Worm (Caenorhabditis elegans) whole organism, L3 larva: ENCODE results near the gene vps-41.

Experiments used
- R02D3.7 ChIP-seq: fragments of 150-350 bp; optimal IDR thresholded peaks from 2 replicates; lab custom pipeline; 2014; ENCODE audit warnings: missing biosample characterization, missing genetic modification characterization
- ZK546.5 ChIP-seq: sonication (generic microtip); optimal IDR thresholded peaks from 2 replicates; lab custom pipeline; 2017; ENCODE audit warnings: missing biosample characterization, missing genetic modification characterization
- aly-2 ChIP-seq: fragments of 150-350 bp; optimal IDR thresholded peaks from 2 replicates; lab custom pipeline; 2014; ENCODE audit warnings: missing biosample characterization, missing genetic modification characterization
- ama-1 ChIP-seq: fragments of 150-350 bp; optimal IDR thresholded peaks from 2 replicates; lab custom pipeline; 2018
- ceh-16 ChIP-seq: sonication (generic microtip); optimal IDR thresholded peaks from 2 replicates; lab custom pipeline; 2017; ENCODE audit warnings: missing biosample characterization, missing genetic modification characterization
- ceh-28 ChIP-seq: fragments of 150-350 bp; optimal IDR thresholded peaks from 2 replicates; lab custom pipeline; 2014; ENCODE audit warnings: missing biosample characterization, missing genetic modification reagents, missing genetic modification characterization
- daf-12 ChIP-seq: fragments of 150-350 bp; optimal IDR thresholded peaks from 2 replicates; lab custom pipeline; 2014; ENCODE audit warnings: missing biosample characterization, missing genetic modification reagents, missing genetic modification characterization
- egl-5 ChIP-seq: fragments of 150-350 bp; optimal IDR thresholded peaks from 2 replicates; lab custom pipeline; 2017; ENCODE audit warnings: missing biosample characterization, missing genetic modification reagents, missing genetic modification characterization, inconsistent platforms
- elt-2 ChIP-seq: sonication (generic microtip); optimal IDR thresholded peaks from 2 replicates; lab custom pipeline; 2016; ENCODE audit warnings: missing genetic modification reagents, mild to moderate bottlenecking, missing genetic modification characterization, missing compliant biosample characterization
- eor-1 ChIP-seq, 2 experiments: fragments of 150-350 bp; optimal IDR thresholded peaks; 2 replicates each; lab custom pipeline; 2014 to 2018; ENCODE audit warnings: missing biosample characterization in 2 of 2, missing genetic modification characterization in 2 of 2
- fkh-2 ChIP-seq: fragments of 150-350 bp; optimal IDR thresholded peaks from 2 replicates; lab custom pipeline; 2014; ENCODE audit warnings: missing biosample characterization, missing genetic modification reagents, missing genetic modification characterization
- fos-1 ChIP-seq: fragments of 150-350 bp; optimal IDR thresholded peaks from 2 replicates; lab custom pipeline; 2014; ENCODE audit warnings: missing biosample characterization, missing genetic modification characterization
- jun-1 ChIP-seq: fragments of 150-350 bp; optimal IDR thresholded peaks from 2 replicates; lab custom pipeline; 2014; ENCODE audit warnings: missing biosample characterization, missing genetic modification reagents, missing genetic modification characterization
- lin-15B ChIP-seq: fragments of 150-350 bp; optimal IDR thresholded peaks from 2 replicates; lab custom pipeline; 2014; ENCODE audit warnings: missing biosample characterization, missing genetic modification characterization
- lsy-12 ChIP-seq: sonication (generic microtip); optimal IDR thresholded peaks from 2 replicates; lab custom pipeline; 2016; ENCODE audit warnings: mild to moderate bottlenecking, missing genetic modification characterization, missing compliant biosample characterization
- nfya-1 ChIP-seq: sonication (generic microtip); optimal IDR thresholded peaks from 2 replicates; lab custom pipeline; 2017; ENCODE audit warnings: missing genetic modification characterization, mild to moderate bottlenecking, missing compliant biosample characterization, antibody characterized with exemption, moderate library complexity; ENCODE audit not compliant: insufficient read depth
- nhr-11 ChIP-seq: fragments of 150-350 bp; optimal IDR thresholded peaks from 2 replicates; lab custom pipeline; 2014; ENCODE audit warnings: missing biosample characterization, missing genetic modification characterization
- nhr-237 ChIP-seq: fragments of 150-350 bp; optimal IDR thresholded peaks from 2 replicates; lab custom pipeline; 2014; ENCODE audit warnings: missing biosample characterization, missing genetic modification characterization
- nhr-43 ChIP-seq: sonication (generic microtip); optimal IDR thresholded peaks from 2 replicates; lab custom pipeline; 2016; ENCODE audit warnings: mild to moderate bottlenecking, missing genetic modification characterization, missing compliant biosample characterization; ENCODE audit not compliant: poor library complexity, severe bottlenecking
- nhr-76 ChIP-seq: fragments of 150-350 bp; sonication (generic microtip); optimal IDR thresholded peaks from 5 replicates; lab custom pipeline; 2014; ENCODE audit warnings: missing biosample characterization, missing genetic modification characterization
- nhr-77 ChIP-seq: fragments of 150-350 bp; optimal IDR thresholded peaks from 2 replicates; lab custom pipeline; 2014; ENCODE audit warnings: missing biosample characterization, missing genetic modification characterization
- pha-4 ChIP-seq: fragments of 150-350 bp; optimal IDR thresholded peaks from 2 replicates; lab custom pipeline; 2014; ENCODE audit warnings: missing biosample characterization, missing genetic modification reagents, missing genetic modification characterization
- pqm-1 ChIP-seq: fragments of 150-350 bp; optimal IDR thresholded peaks from 2 replicates; lab custom pipeline; 2017; ENCODE audit warnings: missing biosample characterization, missing genetic modification characterization, inconsistent platforms
- sea-2 ChIP-seq: fragments of 150-350 bp; sonication (generic microtip); optimal IDR thresholded peaks from 4 replicates; lab custom pipeline; 2014; ENCODE audit warnings: missing biosample characterization, missing genetic modification reagents, missing genetic modification characterization
- skn-1 ChIP-seq: fragments of 150-350 bp; optimal IDR thresholded peaks from 2 replicates; lab custom pipeline; 2014; ENCODE audit warnings: missing biosample characterization, missing genetic modification characterization
- unc-39 ChIP-seq: sonication (generic microtip); optimal IDR thresholded peaks from 4 replicates; lab custom pipeline; 2017; ENCODE audit warnings: missing biosample characterization, missing genetic modification characterization
- zag-1 ChIP-seq: fragments of 150-350 bp; optimal IDR thresholded peaks from 2 replicates; lab custom pipeline; 2014; ENCODE audit warnings: missing biosample characterization, missing genetic modification characterization
- ztf-4 ChIP-seq: fragments of 150-350 bp; optimal IDR thresholded peaks from 2 replicates; lab custom pipeline; 2014; ENCODE audit warnings: missing biosample characterization, missing genetic modification characterization

vps-41 gene

ce11 chrX:5248754-5249153, 34.9 kb upstream of the vps-41 start:
- TF ChIP-seq zag-1 (tag; lab: Kevin White, UChicago) (no peak), lin-15B (no peak), aly-2 (tag; lab: Kevin White, UChicago) (no peak), lsy-12 (no peak), nhr-11 (tag; lab: Kevin White, UChicago) (no peak), ZK546.5 (tag; lab: Kevin White, UChicago) (no peak), eor-1 (tag; optimal IDR thresholded peaks at IDR 0.05; lab: Kevin White, UChicago) (no peak), nfya-1 (tag; lab: Kevin White, UChicago) (no peak), elt-2 (tag; lab: Kevin White, UChicago) (no peak), nhr-43 (tag; lab: Kevin White, UChicago) (no peak), jun-1 (tag; lab: Kevin White, UChicago) (no peak)

ce11 chrX:5249603-5250002, 34.0 kb upstream of the vps-41 start, which contains the start of gene Y34B4A.10:
Gene Y34B4A.10 (plus strand): TSS chrX:5249903.
- TF ChIP-seq R02D3.7 (tag; lab: Kevin White, UChicago) (no peak), fos-1 (tag; lab: Kevin White, UChicago) (no peak)

- TF ChIP-seq pqm-1: peak; percentile 72
- no peak for TF ChIP-seq skn-1
- peak; percentile 32 for TF ChIP-seq pha-4
- TF ChIP-seq elt-2 (tag; lab: Kevin White, UChicago): peak; percentile 84
- no peak for TF ChIP-seq ama-1
Observed at ce11 chrX:5252798-5253197, 30.8 kb upstream of the vps-41 start, which contains the start of gene nspg-14. Gene nspg-14 (plus strand): TSS chrX:5253047.

ce11 chrX:5254894-5255293, 28.7 kb upstream of the vps-41 start, which contains the start of gene nspg-13:
Gene nspg-13 (plus strand): TSS chrX:5255194.
- no peak for TF ChIP-seq daf-12
- no peak for TF ChIP-seq egl-5
- TF ChIP-seq nhr-237 (tag; lab: Kevin White, UChicago): no peak
- TF ChIP-seq lin-15B: no peak
- TF ChIP-seq fkh-2 (tag; lab: Kevin White, UChicago): no peak
- TF ChIP-seq aly-2 (tag; lab: Kevin White, UChicago): no peak
- no peak for TF ChIP-seq nhr-77
- no peak for TF ChIP-seq sea-2 (GFP tag; lab: Kevin White, UChicago)
- no peak for TF ChIP-seq pha-4
- TF ChIP-seq nhr-76: no peak

- TF ChIP-seq ztf-4 (tag; lab: Kevin White, UChicago) (no peak), elt-2 (tag; lab: Kevin White, UChicago) (peak; percentile 73)
Observed at ce11 chrX:5255320-5255719, 28.3 kb upstream of the vps-41 start.

- TF ChIP-seq sea-2 (GFP tag; lab: Kevin White, UChicago): no peak
- no peak for TF ChIP-seq jun-1 (tag; lab: Kevin White, UChicago)
- TF ChIP-seq elt-2 (tag; lab: Kevin White, UChicago): peak; percentile 44
Observed at ce11 chrX:5256999-5257398, 26.6 kb upstream of the vps-41 start, which contains the start of gene nspg-12. Gene nspg-12 (plus strand): TSS chrX:5257299.

ce11 chrX:5260389-5260788, 23.2 kb upstream of the vps-41 start:
- TF ChIP-seq nfya-1 (tag; lab: Kevin White, UChicago): no peak
- TF ChIP-seq, all 47 proteins: peak for 0

ce11 chrX:5262033-5262432, 21.6 kb upstream of the vps-41 start:
- TF ChIP-seq ceh-16 (no peak), pqm-1 (peak; percentile 32), egl-5 (no peak), ceh-28 (tag; lab: Kevin White, UChicago) (no peak), unc-39 (tag; lab: Kevin White, UChicago) (no peak), elt-2 (tag; lab: Kevin White, UChicago) (peak; percentile 64)
